Worm (Caenorhabditis elegans) whole organism, L1 larva: ENCODE results near the gene irld-64.

Experiments used
- ama-1 ChIP-seq: fragments of 150-350 bp; optimal IDR thresholded peaks from 2 replicates; lab custom pipeline; 2014
- fos-1 ChIP-seq: fragments of 150-350 bp; optimal IDR thresholded peaks from 2 replicates; lab custom pipeline; 2014; ENCODE audit warnings: missing biosample characterization, missing genetic modification characterization
- mdl-1 ChIP-seq, 2 experiments: fragments of 150-350 bp; optimal IDR thresholded peaks; 2 replicates each; lab custom pipeline; 2014 to 2017; ENCODE audit warnings: missing biosample characterization in 2 of 2, missing genetic modification characterization in 2 of 2, inconsistent platforms in 1 of 2
- unc-130 ChIP-seq: fragments of 150-350 bp; optimal IDR thresholded peaks from 2 replicates; lab custom pipeline; 2017; ENCODE audit warnings: missing biosample characterization, missing genetic modification characterization, inconsistent platforms

- TF ChIP-seq unc-130 (tag; lab: Kevin White, UChicago): no peak
- TF ChIP-seq ama-1 (lab: Kevin White, UChicago): no peak
- no peak for TF ChIP-seq mdl-1 (tag; optimal IDR thresholded peaks at IDR 0.05; lab: Kevin White, UChicago)
- TF ChIP-seq fos-1 (tag; lab: Kevin White, UChicago): no peak
These were observed 10.2 kb downstream of the irld-64 start for ce11 chrII:2920234-2920633.
